Worm (Caenorhabditis elegans) whole organism, early embryonic: ENCODE measurements around the gene Y15E3A.3.

Source experiments
- B0310.2 ChIP-seq: sonication (generic microtip); optimal IDR thresholded peaks from 2 replicates; lab custom pipeline; 2016; ENCODE audit warnings: mild to moderate bottlenecking, missing genetic modification characterization, missing compliant biosample characterization
- F13C5.2 ChIP-seq: sonication (generic microtip); optimal IDR thresholded peaks from 2 replicates; lab custom pipeline; 2017; ENCODE audit warnings: mild to moderate bottlenecking, missing genetic modification characterization, inconsistent platforms, missing compliant biosample characterization
- aly-1 ChIP-seq: sonication (generic microtip); optimal IDR thresholded peaks from 2 replicates; lab custom pipeline; 2016; ENCODE audit warnings: missing genetic modification characterization, missing compliant biosample characterization
- ama-1 ChIP-seq: fragments of 150-350 bp; optimal IDR thresholded peaks from 2 replicates; lab custom pipeline; 2014
- ceh-13 ChIP-seq: fragments of 200-800 bp; sonication (Bioruptor generic); optimal IDR thresholded peaks from 2 replicates; lab custom pipeline; 2018; ENCODE audit warnings: mild to moderate bottlenecking, missing genetic modification characterization, missing compliant biosample characterization
- ceh-36 ChIP-seq: sonication (generic microtip); optimal IDR thresholded peaks from 2 replicates; lab custom pipeline; 2016; ENCODE audit warnings: missing genetic modification characterization, inconsistent platforms, missing compliant biosample characterization
- flt-1 ChIP-seq: fragments of 200-800 bp; sonication (Bioruptor generic); IDR thresholded peaks from 2 replicates; pipeline ENCODE4 v1.3.6; 2022; ENCODE audit warnings: missing genetic modification characterization, missing compliant biosample characterization
- hmg-4 ChIP-seq: fragments of 200-800 bp; sonication (Bioruptor generic); optimal IDR thresholded peaks from 2 replicates; lab custom pipeline; 2018; ENCODE audit warnings: mild to moderate bottlenecking, missing genetic modification characterization, missing compliant biosample characterization
- hnd-1 ChIP-seq: sonication (generic microtip); optimal IDR thresholded peaks from 2 replicates; lab custom pipeline; 2016; ENCODE audit warnings: missing genetic modification characterization, missing compliant biosample characterization
- pes-1 ChIP-seq: fragments of 200-800 bp; sonication (Bioruptor generic); IDR thresholded peaks from 2 replicates; pipeline ENCODE4 v1.3.6; 2022; ENCODE audit warnings: missing genetic modification reagents, missing genetic modification characterization, missing compliant biosample characterization
- sea-1 ChIP-seq: fragments of 200-800 bp; sonication (Bioruptor generic); conservative IDR thresholded peaks from 2 replicates; pipeline ENCODE4 v1.3.6; 2022; ENCODE audit warnings: missing genetic modification characterization, missing compliant biosample characterization
- tbx-37 ChIP-seq: fragments of 200-800 bp; sonication (Bioruptor generic); conservative IDR thresholded peaks from 2 replicates; pipeline ENCODE4 v1.3.6; 2022; ENCODE audit warnings: missing genetic modification reagents, missing genetic modification characterization, missing compliant biosample characterization
- tra-4 ChIP-seq: sonication (generic microtip); optimal IDR thresholded peaks from 2 replicates; lab custom pipeline; 2017; ENCODE audit warnings: missing genetic modification characterization, missing compliant biosample characterization

Gene Y15E3A.3

DNA sequence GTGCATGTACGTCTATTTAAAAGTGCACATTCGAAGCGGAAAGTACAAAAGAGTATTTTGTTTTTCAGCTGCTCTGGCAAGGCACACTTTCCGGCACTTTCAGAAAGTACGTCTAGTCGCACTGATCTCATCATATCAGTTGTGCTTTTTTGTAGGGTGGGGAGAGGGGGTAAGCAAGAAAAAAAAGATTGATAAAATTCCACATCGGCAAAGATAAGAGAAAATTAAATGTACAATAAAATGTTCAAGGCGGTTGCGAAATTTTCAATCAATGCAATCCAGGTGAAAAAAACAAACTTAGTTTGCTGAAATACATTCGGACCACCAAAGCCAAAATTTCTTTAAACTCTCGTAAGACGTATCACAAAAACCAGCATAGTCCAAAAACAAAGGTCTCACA, 49.4 kb downstream of the Y15E3A.3 start:
- TF ChIP-seq ceh-36 (tag; lab: Kevin White, UChicago): no peak
- TF ChIP-seq tbx-37 (GFP tag; lab: Robert Waterston, UW): no peak
- no peak for TF ChIP-seq tra-4 (tag; lab: Kevin White, UChicago)
- no peak for TF ChIP-seq flt-1 (GFP tag; lab: Robert Waterston, UW)
- no peak for TF ChIP-seq sea-1 (GFP tag; lab: Robert Waterston, UW)
- no peak for TF ChIP-seq hmg-4 (GFP tag; lab: Kevin White, UChicago)
- TF ChIP-seq pes-1 (GFP tag; lab: Robert Waterston, UW): no peak
- no peak for TF ChIP-seq hnd-1
- TF ChIP-seq ceh-13 (GFP tag; lab: Kevin White, UChicago): no peak

DNA sequence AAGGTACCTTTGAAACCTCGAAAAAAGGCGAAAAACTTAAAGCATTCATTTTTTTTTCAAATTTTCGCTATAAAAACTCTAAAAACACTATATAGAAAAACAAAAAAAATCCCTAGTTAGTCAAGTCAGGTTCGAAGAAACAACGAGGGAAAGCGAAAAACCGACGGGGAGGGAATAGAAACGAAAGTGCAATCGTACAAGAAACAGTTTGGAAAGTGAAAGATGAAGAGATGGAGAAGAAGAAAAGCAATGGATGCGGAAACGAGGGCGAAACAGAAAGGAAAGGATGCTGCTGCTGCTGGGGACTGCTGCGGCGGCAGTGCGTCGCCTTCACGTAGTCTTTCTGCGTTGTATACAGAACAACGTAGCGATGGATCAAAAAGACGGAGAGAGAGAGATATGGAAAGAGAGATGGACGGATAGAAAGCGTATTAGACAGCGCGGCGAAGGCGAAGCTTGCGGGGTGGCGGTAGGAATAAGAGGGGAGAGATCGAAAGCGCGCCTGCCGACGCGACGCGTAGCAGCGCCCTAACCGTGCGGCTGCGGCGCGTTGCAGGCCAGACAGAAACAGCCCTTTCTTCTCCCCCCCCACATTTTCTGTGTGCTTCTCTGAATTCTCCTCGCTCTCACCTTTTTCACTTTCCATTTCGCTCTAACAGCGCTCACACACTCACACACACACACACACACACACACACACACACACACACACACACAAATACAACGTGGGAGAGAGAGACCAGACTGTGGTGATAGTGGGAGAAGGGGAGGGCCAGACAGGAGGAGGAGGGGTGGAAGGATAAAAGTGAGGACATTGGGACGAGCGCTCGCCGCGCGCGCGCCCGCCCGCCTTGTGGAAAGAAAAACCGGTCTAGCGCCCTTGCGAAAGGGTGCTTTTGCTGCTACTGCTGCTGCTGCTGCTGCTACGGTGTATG, 50.5 kb downstream of the Y15E3A.3 start:
- TF ChIP-seq F13C5.2 (tag; lab: Kevin White, UChicago) (peak; percentile 60), B0310.2 (tag; lab: Kevin White, UChicago) (peak; percentile 72), aly-1 (tag; lab: Kevin White, UChicago) (peak; percentile 58), sea-1 (GFP tag; lab: Robert Waterston, UW) (no peak), hmg-4 (GFP tag; lab: Kevin White, UChicago) (peak; percentile 80)

DNA sequence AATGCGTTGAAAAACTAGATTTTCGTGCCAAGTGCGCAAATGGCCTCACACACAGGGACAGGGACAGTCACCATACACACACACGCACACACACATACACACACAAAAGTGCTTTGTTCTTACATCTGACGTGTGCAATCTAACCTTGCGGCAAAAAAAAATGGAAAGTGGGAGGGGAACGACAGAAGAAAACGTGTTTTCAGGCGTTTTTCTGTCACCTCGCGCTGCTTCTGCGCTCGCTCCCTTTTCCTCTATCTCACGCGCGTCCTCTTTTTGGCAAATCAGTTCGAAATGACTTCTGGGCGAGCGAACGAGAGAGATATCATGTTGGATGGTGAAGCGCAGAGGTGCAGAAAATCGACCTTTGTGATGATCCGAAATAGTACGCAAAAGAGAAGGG, 51.5 kb downstream of the Y15E3A.3 start:
- TF ChIP-seq hnd-1 (no peak), hmg-4 (GFP tag; lab: Kevin White, UChicago) (no peak), pes-1 (GFP tag; lab: Robert Waterston, UW) (no peak), sea-1 (GFP tag; lab: Robert Waterston, UW) (no peak), ceh-36 (tag; lab: Kevin White, UChicago) (no peak), F13C5.2 (tag; lab: Kevin White, UChicago) (no peak)

DNA sequence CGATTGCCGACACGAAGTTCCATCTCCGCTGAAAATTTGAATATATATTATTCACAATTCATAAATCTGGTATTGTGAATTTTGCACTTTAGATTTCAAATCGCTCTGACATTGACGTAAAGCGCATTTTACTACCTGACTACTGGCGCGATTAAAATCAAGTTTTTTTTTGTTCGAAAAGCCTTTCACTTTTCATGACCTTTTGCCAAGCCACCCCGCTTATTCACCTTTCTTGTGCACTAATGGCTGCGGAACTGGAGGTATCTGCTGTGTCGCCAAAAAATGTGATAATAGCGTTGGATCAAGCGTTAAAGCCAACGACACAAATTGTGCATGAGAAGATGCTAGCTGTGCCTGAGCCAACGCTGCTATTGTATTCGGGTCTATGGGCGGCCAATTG, 52.7 kb downstream of the Y15E3A.3 start:
- TF ChIP-seq ama-1 (lab: Kevin White, UChicago) (peak; percentile 16), hmg-4 (GFP tag; lab: Kevin White, UChicago) (no peak)
